Worm (Caenorhabditis elegans): Measurements from ENCODE around the gene W02D7.5.

DNA sequence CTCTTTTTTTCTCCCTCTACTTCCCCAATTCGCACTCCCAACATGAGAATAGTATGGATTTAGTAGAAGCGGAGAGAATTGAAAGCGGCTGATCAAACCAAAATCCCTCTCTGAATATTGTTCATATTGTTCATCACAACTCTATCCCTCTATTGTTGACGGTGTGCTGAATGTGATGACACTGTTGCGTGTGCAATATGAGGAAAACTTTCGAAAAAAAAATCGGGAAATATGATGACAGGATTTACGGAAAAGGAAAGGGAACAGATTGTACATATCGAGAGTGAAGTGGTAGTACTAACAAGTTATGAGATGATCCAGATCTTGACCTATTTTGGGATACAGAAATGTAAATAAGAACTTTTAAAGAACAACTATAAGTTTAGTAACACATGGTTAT is 3.2 kb downstream of the W02D7.5 start, which contains the start of gene smex-1:
- TF ChIP-seq nhr-237 (tag; optimal IDR thresholded peaks at IDR 0.05) = no peak
- TF ChIP-seq elt-3 (tag; optimal IDR thresholded peaks at IDR 0.05) = no peak
- no peak for TF ChIP-seq zip-8 (tag; optimal IDR thresholded peaks at IDR 0.05)
- no peak for TF ChIP-seq ztf-11 (tag; optimal IDR thresholded peaks at IDR 0.05)
- TF ChIP-seq snpc-4 (tag; optimal IDR thresholded peaks at IDR 0.05) = no peak
- no peak for TF ChIP-seq nhr-76 (tag; optimal IDR thresholded peaks at IDR 0.05)
- no peak for TF ChIP-seq ceh-43 (GFP tag; optimal IDR thresholded peaks at IDR 0.05)
- no peak for TF ChIP-seq lin-13 (tag; optimal IDR thresholded peaks at IDR 0.05)
- TF ChIP-seq mab-5 (tag; optimal IDR thresholded peaks at IDR 0.05) = no peak
- TF ChIP-seq lsy-2 (tag; optimal IDR thresholded peaks at IDR 0.05) = no peak
